Fruit fly (Drosophila melanogaster): Measurements from ENCODE around the gene Surf4.
A peak's percentile ranks its signal among the peaks of the same experiment; 100 is the strongest.

The Surf4 gene

dm6 chr3R:15330472-15330871 is 15.5 kb downstream of the Surf4 start, which contains the start of gene mRpL9 (continued):
- no peak for TF ChIP-seq Drgx (GFP tag; IDR thresholded peaks at IDR 0.05)
- TF ChIP-seq Jarid2 (GFP tag; optimal IDR thresholded peaks at IDR 0.05) = no peak
- no peak for TF ChIP-seq CG16815 (GFP tag; optimal IDR thresholded peaks at IDR 0.05)
- no peak for TF ChIP-seq nerfin-2 (GFP tag; IDR thresholded peaks at IDR 0.05; ENCODE audit: partially characterized antibody)
- TF ChIP-seq hbn (GFP tag; IDR thresholded peaks at IDR 0.05; ENCODE audit: partially characterized antibody) = no peak
- no peak for TF ChIP-seq CG32772 (GFP tag; IDR thresholded peaks at IDR 0.05)
- TF ChIP-seq CG13123 (GFP tag; optimal IDR thresholded peaks at IDR 0.05) = no peak
- peak; percentile 61 for TF ChIP-seq Dp (GFP tag; optimal IDR thresholded peaks at IDR 0.05)
- TF ChIP-seq caup (GFP tag; optimal IDR thresholded peaks at IDR 0.05; ENCODE audit: severe bottlenecking) = no peak
- TF ChIP-seq CG10565 (GFP tag; optimal IDR thresholded peaks at IDR 0.05) = no peak
- peak in 1 of 2 experiments; percentile 4 for TF ChIP-seq insv (GFP tag; optimal IDR thresholded peaks at IDR 0.05)
- TF ChIP-seq Hr3 (GFP tag; optimal IDR thresholded peaks at IDR 0.05) = no peak
- no peak for TF ChIP-seq Neu2 (GFP tag; optimal IDR thresholded peaks at IDR 0.05; ENCODE audit: borderline replicate concordance)
- peak; percentile 17 for TF ChIP-seq Antp (GFP tag; optimal IDR thresholded peaks at IDR 0.05)
- no peak for TF ChIP-seq cad (GFP tag; optimal IDR thresholded peaks at IDR 0.05)
- no peak for TF ChIP-seq ATbp (GFP tag; optimal IDR thresholded peaks at IDR 0.05)
- TF ChIP-seq schlank (tag; optimal IDR thresholded peaks at IDR 0.05) = no peak
- no peak for TF ChIP-seq pan (optimal IDR thresholded peaks at IDR 0.05)
- TF ChIP-seq pan (GFP tag; optimal IDR thresholded peaks at IDR 0.05 in 1 of 2, IDR thresholded peaks at IDR 0.05 in 1 of 2) = peak in 1 of 2 experiments; percentile 16
- no peak for TF ChIP-seq CG4282 (GFP tag; optimal IDR thresholded peaks at IDR 0.05)
- TF ChIP-seq otp (GFP tag; IDR thresholded peaks at IDR 0.05) = no peak
- no peak for TF ChIP-seq jigr1 (GFP tag; IDR thresholded peaks at IDR 0.05)
- no peak for TF ChIP-seq gsb (GFP tag; IDR thresholded peaks at IDR 0.05)
- no peak for TF ChIP-seq ab (GFP tag; optimal IDR thresholded peaks at IDR 0.05)
- TF ChIP-seq mirr (GFP tag; optimal IDR thresholded peaks at IDR 0.05) = no peak
- no peak for TF ChIP-seq pnt (GFP tag; optimal IDR thresholded peaks at IDR 0.05)
- peak; percentile 5 for TF ChIP-seq CG12744 (GFP tag; optimal IDR thresholded peaks at IDR 0.05)
- TF ChIP-seq CG8089 (GFP tag; optimal IDR thresholded peaks at IDR 0.05) = no peak
- no peak for TF ChIP-seq CG8359 (GFP tag; optimal IDR thresholded peaks at IDR 0.05; ENCODE audit: borderline replicate concordance)
- no peak for TF ChIP-seq hkb (optimal IDR thresholded peaks at IDR 0.05)
- no peak for TF ChIP-seq hkb (GFP tag; IDR thresholded peaks at IDR 0.05)
- TF ChIP-seq Opbp (GFP tag; IDR thresholded peaks at IDR 0.05; ENCODE audit: partially characterized antibody) = peak; percentile 38; the same call in 1 of the 3 replicates
- peak; percentile 4 for TF ChIP-seq NfI (GFP tag; optimal IDR thresholded peaks at IDR 0.05)
- TF ChIP-seq CG11456 (GFP tag; IDR thresholded peaks at IDR 0.05) = no peak; the same call in 2 of the 3 replicates
- TF ChIP-seq wek (GFP tag; optimal IDR thresholded peaks at IDR 0.05) = no peak
- peak; percentile 31 for TF ChIP-seq gfzf (GFP tag; optimal IDR thresholded peaks at IDR 0.05)
- no peak for TF ChIP-seq odd (GFP tag; optimal IDR thresholded peaks at IDR 0.05)
- TF ChIP-seq CG4820 (GFP tag; optimal IDR thresholded peaks at IDR 0.05) = no peak
- no peak for TF ChIP-seq vfl (GFP tag; optimal IDR thresholded peaks at IDR 0.05)
- peak; percentile 44; the same call in 1 of the 3 replicates for TF ChIP-seq knrl (GFP tag; IDR thresholded peaks at IDR 0.05; ENCODE audit: partially characterized antibody)
- peak; percentile 43 for TF ChIP-seq Sin3A (optimal IDR thresholded peaks at IDR 0.05)
- TF ChIP-seq CG3726 (GFP tag; IDR thresholded peaks at IDR 0.05) = no peak
- TF ChIP-seq CG31365 (tag; optimal IDR thresholded peaks at IDR 0.05) = no peak
- no peak for TF ChIP-seq CG10274 (GFP tag; optimal IDR thresholded peaks at IDR 0.05)
- peak; percentile 22 for TF ChIP-seq Mad (GFP tag; optimal IDR thresholded peaks at IDR 0.05)
- no peak for TF ChIP-seq ewg (GFP tag; optimal IDR thresholded peaks at IDR 0.05)
- no peak for TF ChIP-seq stc (GFP tag; IDR thresholded peaks at IDR 0.05)
- peak; percentile 34 for TF ChIP-seq nmo (GFP tag; optimal IDR thresholded peaks at IDR 0.05)
- TF ChIP-seq CG1233 (GFP tag; optimal IDR thresholded peaks at IDR 0.05) = no peak
- TF ChIP-seq Bdp1 (GFP tag; optimal IDR thresholded peaks at IDR 0.05) = no peak
- TF ChIP-seq CG12659 (GFP tag; optimal IDR thresholded peaks at IDR 0.05) = peak; percentile 46
- no peak for TF ChIP-seq ftz-f1 (GFP tag; optimal IDR thresholded peaks at IDR 0.05)
